Worm (Caenorhabditis elegans) whole organism, L3 larva: ENCODE measurements around the gene F41G4.8.

Experiments
- R02D3.7 ChIP-seq: fragments of 150-350 bp; optimal IDR thresholded peaks from 2 replicates; lab custom pipeline; 2014; ENCODE audit warnings: missing biosample characterization, missing genetic modification characterization
- ZK546.5 ChIP-seq: sonication (generic microtip); optimal IDR thresholded peaks from 2 replicates; lab custom pipeline; 2017; ENCODE audit warnings: missing biosample characterization, missing genetic modification characterization
- ama-1 ChIP-seq: fragments of 150-350 bp; optimal IDR thresholded peaks from 2 replicates; lab custom pipeline; 2018
- ceh-16 ChIP-seq: sonication (generic microtip); optimal IDR thresholded peaks from 2 replicates; lab custom pipeline; 2017; ENCODE audit warnings: missing biosample characterization, missing genetic modification characterization
- ceh-28 ChIP-seq: fragments of 150-350 bp; optimal IDR thresholded peaks from 2 replicates; lab custom pipeline; 2014; ENCODE audit warnings: missing biosample characterization, missing genetic modification reagents, missing genetic modification characterization
- ceh-82 ChIP-seq: fragments of 150-350 bp; optimal IDR thresholded peaks from 2 replicates; lab custom pipeline; 2014; ENCODE audit warnings: missing biosample characterization, missing genetic modification characterization
- daf-12 ChIP-seq: fragments of 150-350 bp; optimal IDR thresholded peaks from 2 replicates; lab custom pipeline; 2014; ENCODE audit warnings: missing biosample characterization, missing genetic modification reagents, missing genetic modification characterization
- egl-27 ChIP-seq: sonication (generic microtip); optimal IDR thresholded peaks from 4 replicates; lab custom pipeline; 2017; ENCODE audit warnings: missing biosample characterization, missing genetic modification reagents, missing genetic modification characterization
- elt-1 ChIP-seq: fragments of 150-350 bp; optimal IDR thresholded peaks from 2 replicates; lab custom pipeline; 2014; ENCODE audit warnings: missing biosample characterization, missing genetic modification characterization
- elt-2 ChIP-seq: sonication (generic microtip); optimal IDR thresholded peaks from 2 replicates; lab custom pipeline; 2016; ENCODE audit warnings: missing genetic modification reagents, mild to moderate bottlenecking, missing genetic modification characterization, missing compliant biosample characterization
- elt-3 ChIP-seq, 3 experiments: fragments of 150-350 bp in 1 of 3; sonication (generic microtip) in 2 of 3; optimal IDR thresholded peaks; 2 replicates in 2 of 3; 4 replicates in 1 of 3; lab custom pipeline; 2014 to 2017; ENCODE audit warnings: missing biosample characterization in 3 of 3, missing genetic modification characterization in 3 of 3
- eor-1 ChIP-seq, 2 experiments: fragments of 150-350 bp; optimal IDR thresholded peaks; 2 replicates each; lab custom pipeline; 2014 to 2018; ENCODE audit warnings: missing biosample characterization in 2 of 2, missing genetic modification characterization in 2 of 2
- fkh-10 ChIP-seq: sonication (generic microtip); optimal IDR thresholded peaks from 2 replicates; lab custom pipeline; 2017; ENCODE audit warnings: missing biosample characterization, missing genetic modification reagents, missing genetic modification characterization
- fkh-2 ChIP-seq: fragments of 150-350 bp; optimal IDR thresholded peaks from 2 replicates; lab custom pipeline; 2014; ENCODE audit warnings: missing biosample characterization, missing genetic modification reagents, missing genetic modification characterization
- fos-1 ChIP-seq: fragments of 150-350 bp; optimal IDR thresholded peaks from 2 replicates; lab custom pipeline; 2014; ENCODE audit warnings: missing biosample characterization, missing genetic modification characterization
- hmg-11 ChIP-seq: sonication (generic microtip); optimal IDR thresholded peaks from 2 replicates; lab custom pipeline; 2016; ENCODE audit warnings: missing genetic modification characterization, missing compliant biosample characterization
- jun-1 ChIP-seq: fragments of 150-350 bp; optimal IDR thresholded peaks from 2 replicates; lab custom pipeline; 2014; ENCODE audit warnings: missing biosample characterization, missing genetic modification reagents, missing genetic modification characterization
- lin-15B ChIP-seq: fragments of 150-350 bp; optimal IDR thresholded peaks from 2 replicates; lab custom pipeline; 2014; ENCODE audit warnings: missing biosample characterization, missing genetic modification characterization
- lin-39 ChIP-seq: fragments of 150-350 bp; optimal IDR thresholded peaks from 2 replicates; lab custom pipeline; 2018; ENCODE audit warnings: missing biosample characterization, missing genetic modification reagents, missing genetic modification characterization
- lsy-12 ChIP-seq: sonication (generic microtip); optimal IDR thresholded peaks from 2 replicates; lab custom pipeline; 2016; ENCODE audit warnings: mild to moderate bottlenecking, missing genetic modification characterization, missing compliant biosample characterization
- mdl-1 ChIP-seq: fragments of 150-350 bp; optimal IDR thresholded peaks from 2 replicates; lab custom pipeline; 2014; ENCODE audit warnings: missing biosample characterization, missing genetic modification characterization
- mml-1 ChIP-seq: fragments of 150-350 bp; sonication (generic microtip); optimal IDR thresholded peaks from 3 replicates; lab custom pipeline; 2014; ENCODE audit warnings: missing biosample characterization, missing genetic modification characterization
- nfya-1 ChIP-seq: sonication (generic microtip); optimal IDR thresholded peaks from 2 replicates; lab custom pipeline; 2017; ENCODE audit warnings: missing genetic modification characterization, mild to moderate bottlenecking, missing compliant biosample characterization, antibody characterized with exemption, moderate library complexity; ENCODE audit not compliant: insufficient read depth
- nhr-11 ChIP-seq: fragments of 150-350 bp; optimal IDR thresholded peaks from 2 replicates; lab custom pipeline; 2014; ENCODE audit warnings: missing biosample characterization, missing genetic modification characterization
- nhr-23 ChIP-seq: fragments of 150-350 bp; optimal IDR thresholded peaks from 2 replicates; lab custom pipeline; 2014; ENCODE audit warnings: missing biosample characterization, missing genetic modification reagents, missing genetic modification characterization
- nhr-237 ChIP-seq: fragments of 150-350 bp; optimal IDR thresholded peaks from 2 replicates; lab custom pipeline; 2014; ENCODE audit warnings: missing biosample characterization, missing genetic modification characterization
- nhr-25 ChIP-seq: sonication (generic microtip); optimal IDR thresholded peaks from 2 replicates; lab custom pipeline; 2017; ENCODE audit warnings: missing biosample characterization, missing genetic modification characterization
- nhr-43 ChIP-seq: sonication (generic microtip); optimal IDR thresholded peaks from 2 replicates; lab custom pipeline; 2016; ENCODE audit warnings: mild to moderate bottlenecking, missing genetic modification characterization, missing compliant biosample characterization; ENCODE audit not compliant: poor library complexity, severe bottlenecking
- nhr-67 ChIP-seq: fragments of 150-350 bp; optimal IDR thresholded peaks from 2 replicates; lab custom pipeline; 2014; ENCODE audit warnings: missing biosample characterization, missing genetic modification characterization
- nhr-76 ChIP-seq: fragments of 150-350 bp; sonication (generic microtip); optimal IDR thresholded peaks from 5 replicates; lab custom pipeline; 2014; ENCODE audit warnings: missing biosample characterization, missing genetic modification characterization
- pha-4 ChIP-seq: fragments of 150-350 bp; optimal IDR thresholded peaks from 2 replicates; lab custom pipeline; 2014; ENCODE audit warnings: missing biosample characterization, missing genetic modification reagents, missing genetic modification characterization
- pqm-1 ChIP-seq: fragments of 150-350 bp; optimal IDR thresholded peaks from 2 replicates; lab custom pipeline; 2017; ENCODE audit warnings: missing biosample characterization, missing genetic modification characterization, inconsistent platforms
- skn-1 ChIP-seq: fragments of 150-350 bp; optimal IDR thresholded peaks from 2 replicates; lab custom pipeline; 2014; ENCODE audit warnings: missing biosample characterization, missing genetic modification characterization
- snpc-4 ChIP-seq: fragments of 150-350 bp; optimal IDR thresholded peaks from 2 replicates; lab custom pipeline; 2014; ENCODE audit warnings: missing biosample characterization, missing genetic modification characterization
- tbx-2 ChIP-seq: sonication (generic microtip); optimal IDR thresholded peaks from 2 replicates; lab custom pipeline; 2016; ENCODE audit warnings: mild to moderate bottlenecking, missing genetic modification characterization, missing compliant biosample characterization
- unc-39 ChIP-seq: sonication (generic microtip); optimal IDR thresholded peaks from 4 replicates; lab custom pipeline; 2017; ENCODE audit warnings: missing biosample characterization, missing genetic modification characterization
- unc-62 ChIP-seq: fragments of 150-350 bp; sonication (generic microtip); optimal IDR thresholded peaks from 4 replicates; lab custom pipeline; 2014; ENCODE audit warnings: missing biosample characterization, missing genetic modification reagents, missing genetic modification characterization
- zag-1 ChIP-seq: fragments of 150-350 bp; optimal IDR thresholded peaks from 2 replicates; lab custom pipeline; 2014; ENCODE audit warnings: missing biosample characterization, missing genetic modification characterization
- ztf-11 ChIP-seq: fragments of 150-350 bp; optimal IDR thresholded peaks from 2 replicates; lab custom pipeline; 2014; ENCODE audit warnings: missing biosample characterization, missing genetic modification characterization
- ztf-4 ChIP-seq: fragments of 150-350 bp; optimal IDR thresholded peaks from 2 replicates; lab custom pipeline; 2014; ENCODE audit warnings: missing biosample characterization, missing genetic modification characterization

F41G4.8 gene

ce11 chrX:16809689-16810088 lies 35.1 kb downstream of the F41G4.8 start:
- TF ChIP-seq mml-1 = no peak
- TF ChIP-seq ceh-82 (tag; lab: Kevin White, UChicago) = no peak
- TF ChIP-seq elt-1 (tag; lab: Kevin White, UChicago) = no peak
- TF ChIP-seq nhr-23 (tag; lab: Kevin White, UChicago) = no peak
- no peak for TF ChIP-seq nfya-1
- no peak for TF ChIP-seq ama-1 (lab: Kevin White, UChicago)
- no peak for TF ChIP-seq nhr-76 (tag; lab: Kevin White, UChicago)
- no peak for TF ChIP-seq pha-4 (tag; lab: Kevin White, UChicago)
- TF ChIP-seq lsy-12 (tag; lab: Kevin White, UChicago) = no peak
- no peak for TF ChIP-seq eor-1 (tag; optimal IDR thresholded peaks at IDR 0.05; lab: Kevin White, UChicago)
- no peak for TF ChIP-seq R02D3.7 (tag; lab: Kevin White, UChicago)
- TF ChIP-seq hmg-11 (tag; lab: Kevin White, UChicago) = no peak

ce11 chrX:16808526-16808925 lies 36.3 kb downstream of the F41G4.8 start:
- TF ChIP-seq ceh-28 (tag; lab: Kevin White, UChicago) (no peak), fos-1 (no peak), zag-1 (tag; lab: Kevin White, UChicago) (no peak), tbx-2 (tag; lab: Kevin White, UChicago) (no peak), elt-1 (tag; lab: Kevin White, UChicago) (no peak), ztf-11 (tag; lab: Kevin White, UChicago) (no peak), ZK546.5 (tag; lab: Kevin White, UChicago) (no peak), hmg-11 (tag; lab: Kevin White, UChicago) (no peak), ztf-4 (no peak), ama-1 (lab: Kevin White, UChicago) (no peak), ceh-82 (tag; lab: Kevin White, UChicago) (no peak), nhr-23 (tag; lab: Kevin White, UChicago) (no peak), nhr-43 (tag; lab: Kevin White, UChicago) (no peak)

ce11 chrX:16807015-16807414 lies 37.8 kb downstream of the F41G4.8 start, which contains the start of gene mec-4:
Gene mec-4 (minus strand): TSS chrX:16807115.
- TF ChIP-seq nhr-67 (no peak), ztf-4 (no peak), hmg-11 (tag; lab: Kevin White, UChicago) (no peak), ceh-28 (tag; lab: Kevin White, UChicago) (no peak), fkh-10 (no peak), lsy-12 (tag; lab: Kevin White, UChicago) (no peak), nhr-43 (tag; lab: Kevin White, UChicago) (no peak)

- TF ChIP-seq ama-1 (lab: Kevin White, UChicago) (peak; percentile 7), elt-2 (peak; percentile 5), ceh-16 (no peak)
Measured at ce11 chrX:16803545-16803944, 41.3 kb downstream of the F41G4.8 start.

- TF ChIP-seq nhr-25 (peak; percentile 58), lin-15B (tag; lab: Kevin White, UChicago) (peak; percentile 22), pha-4 (tag; lab: Kevin White, UChicago) (peak; percentile 88), tbx-2 (tag; lab: Kevin White, UChicago) (no peak), pqm-1 (tag; lab: Kevin White, UChicago) (peak; percentile 28), lin-39 (tag; lab: Kevin White, UChicago) (peak; percentile 76), ceh-82 (tag; lab: Kevin White, UChicago) (no peak), lsy-12 (tag; lab: Kevin White, UChicago) (peak; percentile 10), unc-62 (no peak), nhr-11 (no peak), skn-1 (no peak), ama-1 (lab: Kevin White, UChicago) (peak; percentile 84), ceh-16 (no peak), elt-2 (peak; percentile 1), mml-1 (no peak), snpc-4 (tag; lab: Kevin White, UChicago) (peak; percentile 39), R02D3.7 (tag; lab: Kevin White, UChicago) (no peak), eor-1 (tag; optimal IDR thresholded peaks at IDR 0.05; lab: Kevin White, UChicago) (no peak), ceh-28 (tag; lab: Kevin White, UChicago) (no peak), jun-1 (no peak), fkh-2 (tag; lab: Kevin White, UChicago) (no peak), hmg-11 (tag; lab: Kevin White, UChicago) (peak; percentile 89), nhr-237 (tag; lab: Kevin White, UChicago) (no peak), nhr-76 (tag; lab: Kevin White, UChicago) (no peak), egl-27 (tag; lab: Kevin White, UChicago) (no peak), mdl-1 (no peak), nhr-23 (tag; lab: Kevin White, UChicago) (peak; percentile 13), elt-3 (tag; optimal IDR thresholded peaks at IDR 0.05; lab: Kevin White, UChicago) (no peak), daf-12 (tag; lab: Kevin White, UChicago) (no peak), ZK546.5 (tag; lab: Kevin White, UChicago) (no peak), fos-1 (no peak), unc-39 (tag; lab: Kevin White, UChicago) (no peak), elt-1 (tag; lab: Kevin White, UChicago) (no peak), nhr-43 (tag; lab: Kevin White, UChicago) (peak; percentile 25)
Measured at ce11 chrX:16799065-16799663, 45.7 kb downstream of the F41G4.8 start.
